Fruit fly (Drosophila melanogaster) whole organism, embryonic: ENCODE results near the gene mgr.
A peak's percentile ranks its signal among the peaks of the same experiment; 100 is the strongest.

Experiments
- CG10321 ChIP-seq: fragments of 200-800 bp; sonication (Bioruptor generic); IDR thresholded peaks from 2 replicates; pipeline ENCODE4 v1.3.6; 2022; ENCODE audit warnings: missing biosample characterization, missing genetic modification characterization
- CG11093 ChIP-seq: fragments of 200-800 bp; sonication (Bioruptor generic); IDR thresholded peaks from 3 replicates; pipeline ENCODE4 v1.3.6; 2022; ENCODE audit warnings: missing biosample characterization, missing genetic modification characterization
- CG11560 ChIP-seq: fragments of 200-800 bp; sonication (Bioruptor generic); IDR thresholded peaks from 3 replicates; pipeline ENCODE4 v1.3.6; 2022; ENCODE audit warnings: missing biosample characterization, missing genetic modification characterization
- CG11696 ChIP-seq: fragments of 200-800 bp; sonication (Bioruptor generic); IDR thresholded peaks from 2 replicates; pipeline ENCODE4 v1.3.6; 2022; ENCODE audit warnings: missing biosample characterization, missing genetic modification characterization
- CG12236 ChIP-seq: fragments of 200-800 bp; sonication (Bioruptor generic); optimal IDR thresholded peaks from 2 replicates; lab custom pipeline; 2016; ENCODE audit warnings: missing biosample characterization, missing genetic modification characterization
- CG13287 ChIP-seq: fragments of 200-800 bp; sonication (Bioruptor generic); IDR thresholded peaks from 2 replicates; pipeline ENCODE4 v1.3.6; 2022; ENCODE audit warnings: missing biosample characterization, missing genetic modification characterization; ENCODE audit not compliant: partially characterized antibody
- CG13424 ChIP-seq: fragments of 200-800 bp; sonication (Bioruptor generic); optimal IDR thresholded peaks from 2 replicates; lab custom pipeline; 2019; ENCODE audit warnings: missing biosample characterization, mild to moderate bottlenecking, missing genetic modification characterization, moderate library complexity
- CG14860 ChIP-seq: fragments of 200-800 bp; sonication (Bioruptor generic); IDR thresholded peaks from 3 replicates; pipeline ENCODE4 v1.3.6; 2022; ENCODE audit warnings: missing biosample characterization, missing genetic modification characterization; ENCODE audit not compliant: partially characterized antibody
- CG1602 ChIP-seq: fragments of 200-800 bp; sonication (Bioruptor generic); optimal IDR thresholded peaks from 3 replicates; lab custom pipeline; 2016; ENCODE audit warnings: missing biosample characterization, missing genetic modification characterization
- CG18011 ChIP-seq: fragments of 200-800 bp; sonication (Bioruptor generic); optimal IDR thresholded peaks from 2 replicates; lab custom pipeline; 2017; ENCODE audit warnings: missing biosample characterization, missing genetic modification characterization, mild to moderate bottlenecking, moderate library complexity, missing genotype
- CG18619 ChIP-seq: fragments of 200-800 bp; sonication (Bioruptor generic); optimal IDR thresholded peaks from 3 replicates; lab custom pipeline; 2017; ENCODE audit warnings: missing biosample characterization, mild to moderate bottlenecking, missing genetic modification characterization
- CG18764 ChIP-seq: fragments of 200-800 bp; sonication (Bioruptor generic); optimal IDR thresholded peaks from 3 replicates; lab custom pipeline; 2016; ENCODE audit warnings: missing biosample characterization, missing genetic modification characterization
- CG4820 ChIP-seq: fragments of 200-800 bp; sonication (Bioruptor generic); optimal IDR thresholded peaks from 3 replicates; lab custom pipeline; 2016; ENCODE audit warnings: missing biosample characterization, missing genetic modification characterization
- CG6854 ChIP-seq: fragments of 200-800 bp; sonication (Bioruptor generic); optimal IDR thresholded peaks from 3 replicates; lab custom pipeline; 2017; ENCODE audit warnings: missing biosample characterization, mild to moderate bottlenecking, missing genetic modification characterization
- CG8359 ChIP-seq: fragments of 200-800 bp; sonication (Bioruptor generic); optimal IDR thresholded peaks from 2 replicates; lab custom pipeline; 2017; ENCODE audit warnings: missing biosample characterization, mild to moderate bottlenecking, missing genetic modification characterization, borderline replicate concordance
- D19B ChIP-seq: fragments of 200-800 bp; sonication (Bioruptor generic); optimal IDR thresholded peaks from 2 replicates; lab custom pipeline; 2017; ENCODE audit warnings: missing biosample characterization, mild to moderate bottlenecking, missing genetic modification characterization
- Dll ChIP-seq: fragments of 200-800 bp; sonication (Bioruptor generic); IDR thresholded peaks from 4 replicates; pipeline ENCODE4 v1.3.6; 2022; ENCODE audit warnings: missing biosample characterization, missing genetic modification characterization; ENCODE audit not compliant: partially characterized antibody
- Doc2 ChIP-seq: fragments of 200-800 bp; sonication (Bioruptor generic); IDR thresholded peaks from 2 replicates; pipeline ENCODE4 v1.3.6; 2022; ENCODE audit warnings: missing biosample characterization, missing genetic modification characterization
- Drgx ChIP-seq: fragments of 200-800 bp; sonication (Bioruptor generic); IDR thresholded peaks from 2 replicates; pipeline ENCODE4 v1.3.6; 2022; ENCODE audit warnings: missing biosample characterization, missing genetic modification characterization
- E2f1 ChIP-seq: fragments of 200-800 bp; sonication (Bioruptor generic); IDR thresholded peaks from 2 replicates; pipeline ENCODE4 v1.3.6; 2022; ENCODE audit warnings: missing biosample characterization, missing genetic modification characterization
- H15 ChIP-seq: fragments of 200-800 bp; sonication (Bioruptor generic); IDR thresholded peaks from 3 replicates; pipeline ENCODE4 v1.3.6; 2022; ENCODE audit warnings: missing biosample characterization, missing genetic modification characterization
- Hr39 ChIP-seq: fragments of >200 bp; optimal IDR thresholded peaks from 2 replicates; lab custom pipeline; 2017
- Lhr ChIP-seq: fragments of 200-800 bp; sonication (Bioruptor generic); optimal IDR thresholded peaks from 3 replicates; lab custom pipeline; 2017; ENCODE audit warnings: mild to moderate bottlenecking, missing biosample characterization, missing genetic modification reagents, missing genetic modification characterization
- MESR4 ChIP-seq: fragments of 200-800 bp; sonication (Bioruptor generic); optimal IDR thresholded peaks from 2 replicates; lab custom pipeline; 2018; ENCODE audit warnings: missing biosample characterization, mild to moderate bottlenecking, missing genetic modification characterization, moderate library complexity
- Max ChIP-seq: fragments of 200-800 bp; sonication (Bioruptor generic); optimal IDR thresholded peaks from 2 replicates; lab custom pipeline; 2016; ENCODE audit warnings: missing biosample characterization, mild to moderate bottlenecking, missing genetic modification characterization
- NC2α ChIP-seq: fragments of 200-800 bp; sonication (Bioruptor generic); optimal IDR thresholded peaks from 2 replicates; lab custom pipeline; 2016; ENCODE audit warnings: missing biosample characterization, missing genetic modification characterization
- NK7.1 ChIP-seq: fragments of 200-800 bp; sonication (Bioruptor generic); optimal IDR thresholded peaks from 3 replicates; lab custom pipeline; 2016; ENCODE audit warnings: missing biosample characterization, missing genetic modification characterization
- Optix ChIP-seq: fragments of 200-800 bp; sonication (Bioruptor generic); IDR thresholded peaks from 3 replicates; pipeline ENCODE4 v1.3.6; 2022; ENCODE audit warnings: missing biosample characterization, missing genetic modification characterization
- Poxn ChIP-seq: fragments of 200-800 bp; sonication (Bioruptor generic); IDR thresholded peaks from 2 replicates; pipeline ENCODE4 v1.3.6; 2022; ENCODE audit warnings: missing biosample characterization, missing genetic modification characterization
- Ptx1 ChIP-seq: fragments of 200-800 bp; sonication (Bioruptor generic); IDR thresholded peaks from 2 replicates; pipeline ENCODE4 v1.3.6; 2022; ENCODE audit warnings: missing biosample characterization, missing genetic modification characterization
- Sry-β ChIP-seq: fragments of 200-800 bp; sonication (Bioruptor generic); optimal IDR thresholded peaks from 2 replicates; lab custom pipeline; 2018; ENCODE audit warnings: missing biosample characterization, mild to moderate bottlenecking, missing genetic modification characterization, moderate library complexity
- al ChIP-seq: fragments of 200-800 bp; sonication (Bioruptor generic); IDR thresholded peaks from 2 replicates; pipeline ENCODE4 v1.3.6; 2022; ENCODE audit warnings: missing biosample characterization, missing genetic modification characterization
- bab2 ChIP-seq: fragments of 200-800 bp; sonication (Bioruptor generic); optimal IDR thresholded peaks from 2 replicates; lab custom pipeline; 2016; ENCODE audit warnings: missing biosample characterization, missing genetic modification characterization
- cad ChIP-seq: fragments of >200 bp; optimal IDR thresholded peaks from 2 replicates; lab custom pipeline; 2017; ENCODE audit warnings: missing biosample characterization, missing genetic modification characterization
- caup ChIP-seq: fragments of 200-800 bp; sonication (Bioruptor generic); optimal IDR thresholded peaks from 3 replicates; lab custom pipeline; 2017; ENCODE audit warnings: missing biosample characterization, mild to moderate bottlenecking, missing genetic modification characterization, moderate library complexity; ENCODE audit not compliant: severe bottlenecking
- da ChIP-seq: fragments of 200-800 bp; sonication (Bioruptor generic); optimal IDR thresholded peaks from 2 replicates; lab custom pipeline; 2016; ENCODE audit warnings: missing biosample characterization, missing genetic modification characterization
- danr ChIP-seq: fragments of 200-800 bp; sonication (Bioruptor generic); IDR thresholded peaks from 2 replicates; pipeline ENCODE4 v1.3.6; 2022; ENCODE audit warnings: missing biosample characterization, missing genetic modification characterization
- disco-r ChIP-seq: fragments of 200-800 bp; sonication (Bioruptor generic); optimal IDR thresholded peaks from 2 replicates; lab custom pipeline; 2016; ENCODE audit warnings: missing biosample characterization, missing genetic modification characterization
- fd102C ChIP-seq: fragments of 200-800 bp; sonication (Bioruptor generic); optimal IDR thresholded peaks from 2 replicates; lab custom pipeline; 2018; ENCODE audit warnings: missing biosample characterization, mild to moderate bottlenecking, missing genetic modification characterization, moderate library complexity
- gcm ChIP-seq: fragments of 200-800 bp; sonication (Bioruptor generic); optimal IDR thresholded peaks from 2 replicates; lab custom pipeline; 2019; ENCODE audit warnings: missing biosample characterization, mild to moderate bottlenecking, missing genetic modification characterization, moderate library complexity
- jing ChIP-seq: fragments of 200-800 bp; sonication (Bioruptor generic); optimal IDR thresholded peaks from 2 replicates; lab custom pipeline; 2018; ENCODE audit warnings: missing biosample characterization, mild to moderate bottlenecking, missing genetic modification characterization
- nerfin-1 ChIP-seq: fragments of 200-800 bp; sonication (Bioruptor generic); optimal IDR thresholded peaks from 3 replicates; lab custom pipeline; 2019; ENCODE audit warnings: missing biosample characterization, mild to moderate bottlenecking, missing genetic modification characterization, moderate library complexity
- nom ChIP-seq: fragments of 200-800 bp; sonication (Bioruptor generic); optimal IDR thresholded peaks from 2 replicates; lab custom pipeline; 2017; ENCODE audit warnings: missing biosample characterization, missing genetic modification characterization, mild to moderate bottlenecking, moderate library complexity, missing genetic modification reagents
- sens ChIP-seq: fragments of 200-800 bp; sonication (Bioruptor generic); peaks from one replicate; lab custom pipeline; 2016; ENCODE audit warnings: missing biosample characterization, missing genetic modification characterization
- slbo ChIP-seq: fragments of 200-800 bp; sonication (Bioruptor generic); IDR thresholded peaks from 2 replicates; pipeline ENCODE4 v1.3.6; 2022; ENCODE audit warnings: missing biosample characterization, missing genetic modification characterization
- slou ChIP-seq: fragments of 200-800 bp; sonication (Bioruptor generic); optimal IDR thresholded peaks from 3 replicates; lab custom pipeline; 2016; ENCODE audit warnings: missing biosample characterization, missing genetic modification characterization
- tap ChIP-seq: fragments of 200-800 bp; optimal IDR thresholded peaks from 3 replicates; lab custom pipeline; 2019; ENCODE audit warnings: missing biosample characterization, mild to moderate bottlenecking, missing genetic modification characterization, moderate library complexity
- twi ChIP-seq: fragments of 200-800 bp; optimal IDR thresholded peaks from 2 replicates; lab custom pipeline; 2019; ENCODE audit warnings: missing biosample characterization, mild to moderate bottlenecking, missing genetic modification characterization, moderate library complexity
- unpg ChIP-seq: fragments of 200-800 bp; sonication (Bioruptor generic); optimal IDR thresholded peaks from 3 replicates; lab custom pipeline; 2018; ENCODE audit warnings: missing biosample characterization, mild to moderate bottlenecking, missing genetic modification characterization, moderate library complexity
- vnd ChIP-seq: fragments of 200-800 bp; sonication (Bioruptor generic); IDR thresholded peaks from 3 replicates; pipeline ENCODE4 v1.3.6; 2022; ENCODE audit warnings: missing biosample characterization, missing genetic modification characterization; ENCODE audit not compliant: partially characterized antibody
- yki ChIP-seq: fragments of >200 bp; optimal IDR thresholded peaks from 3 replicates; lab custom pipeline; 2018

mgr gene

DNA sequence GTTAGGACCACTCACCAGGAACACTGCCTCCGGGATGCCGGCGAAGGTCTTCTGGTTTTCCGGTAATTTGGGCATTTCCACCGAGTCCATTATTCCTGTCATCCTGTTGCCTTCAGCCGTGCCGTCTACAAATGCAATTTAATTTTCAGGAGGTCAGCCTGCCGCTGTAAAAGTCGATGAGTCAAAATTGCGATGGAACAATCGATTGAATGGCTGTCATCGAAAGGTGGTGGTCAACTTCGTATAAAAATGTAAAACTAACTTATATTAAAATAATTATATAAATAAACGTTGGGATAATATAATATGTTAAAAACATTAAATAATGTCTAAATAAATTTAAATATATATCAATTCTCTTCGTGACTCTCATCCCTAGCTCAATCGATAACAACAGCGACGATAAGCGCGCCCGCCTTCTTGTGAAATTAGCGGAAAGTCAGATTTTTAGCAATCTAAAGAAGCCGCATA lies at the start of gene mgr, which contains the start of gene Irbp (continued):
- TF ChIP-seq unpg (GFP tag; lab: Kevin White, UChicago) (peak; percentile 96), CG4820 (GFP tag; lab: Kevin White, UChicago) (peak; percentile 85), jing (peak; percentile 53), sens (GFP tag; lab: Kevin White, UChicago) (peak; percentile 91), Doc2 (GFP tag; lab: Robert Waterston, UW) (peak; percentile 70), Max (GFP tag; lab: Kevin White, UChicago) (peak; percentile 87), caup (GFP tag; lab: Kevin White, UChicago) (peak; percentile 94), D19B (peak; percentile 72), cad (GFP tag; lab: Kevin White, UChicago) (no peak), CG11696 (GFP tag; lab: Robert Waterston, UW) (peak; percentile 80), al (GFP tag; lab: Robert Waterston, UW) (peak; percentile 95), Sry-β (GFP tag; lab: Kevin White, UChicago) (peak; percentile 68), CG18764 (GFP tag; lab: Kevin White, UChicago) (peak; percentile 85), CG18011 (GFP tag; lab: Kevin White, UChicago) (peak; percentile 83), CG11093 (GFP tag; lab: Robert Waterston, UW) (peak; percentile 79; the same call in 2 of the 3 replicates), danr (peak; percentile 87), bab2 (GFP tag; lab: Kevin White, UChicago) (peak; percentile 55), CG10321 (peak; percentile 76), gcm (GFP tag; lab: Kevin White, UChicago) (peak; percentile 93), CG1602 (peak; percentile 88), CG12236 (GFP tag; lab: Kevin White, UChicago) (no peak), CG6854 (peak; percentile 74), slbo (GFP tag; lab: Robert Waterston, UW) (peak; percentile 97), nerfin-1 (tag; lab: Kevin White, UChicago) (peak; percentile 85), nom (peak; percentile 72), NK7.1 (no peak), fd102C (GFP tag; lab: Kevin White, UChicago) (peak; percentile 84), MESR4 (GFP tag; lab: Kevin White, UChicago) (peak; percentile 73), Dll (GFP tag; lab: Robert Waterston, UW) (peak; percentile 93), CG11560 (tag; lab: Robert Waterston, UW) (peak; percentile 83), NC2α (no peak), vnd (GFP tag; lab: Robert Waterston, UW) (peak; percentile 83), CG13424 (tag; lab: Kevin White, UChicago) (peak; percentile 94), E2f1 (GFP tag; lab: Robert Waterston, UW) (peak; percentile 95), Poxn (GFP tag; lab: Robert Waterston, UW) (peak; percentile 82), CG13287 (GFP tag; lab: Robert Waterston, UW) (peak; percentile 93), twi (tag; lab: Kevin White, UChicago) (peak; percentile 87), CG18619 (GFP tag; lab: Kevin White, UChicago) (peak; percentile 86), slou (peak; percentile 59), disco-r (GFP tag; lab: Kevin White, UChicago) (no peak), Lhr (GFP tag; lab: Kevin White, UChicago) (peak; percentile 76), Drgx (GFP tag; lab: Robert Waterston, UW) (peak; percentile 91), Optix (GFP tag; lab: Robert Waterston, UW) (peak; percentile 91), da (GFP tag; lab: Kevin White, UChicago) (no peak), yki (lab: Kevin White, UChicago) (no peak), H15 (GFP tag; lab: Robert Waterston, UW) (peak; percentile 95), Hr39 (no peak), CG8359 (peak; percentile 75), CG14860 (GFP tag; lab: Robert Waterston, UW) (peak; percentile 85), Ptx1 (GFP tag; lab: Robert Waterston, UW) (peak; percentile 96), tap (peak; percentile 88)
